Worm (Caenorhabditis elegans) whole organism, L4 larva: ENCODE data around the gene Y39A3B.8.

ENCODE experiments used
- D1046.2 ChIP-seq: fragments of 200-800 bp; sonication (Bioruptor generic); IDR thresholded peaks from 2 replicates; pipeline ENCODE4 v1.3.6; 2022; ENCODE audit warnings: missing genetic modification characterization, missing compliant biosample characterization
- F37D6.2 ChIP-seq: sonication (generic microtip); optimal IDR thresholded peaks from 2 replicates; lab custom pipeline; 2016; ENCODE audit warnings: mild to moderate bottlenecking, missing genetic modification characterization, missing compliant biosample characterization
- F49E8.2 ChIP-seq: sonication (generic microtip); optimal IDR thresholded peaks from 2 replicates; lab custom pipeline; 2016; ENCODE audit warnings: missing compliant biosample characterization, mild to moderate bottlenecking, missing genetic modification characterization, borderline replicate concordance
- T20F7.1 ChIP-seq: fragments of 200-800 bp; sonication (Bioruptor generic); optimal IDR thresholded peaks from 2 replicates; lab custom pipeline; 2018; ENCODE audit warnings: mild to moderate bottlenecking, missing genetic modification characterization, missing compliant biosample characterization
- Y105C5A.15 ChIP-seq: fragments of 200-800 bp; sonication (Bioruptor generic); IDR thresholded peaks from 2 replicates; pipeline ENCODE4 v1.3.6; 2022; ENCODE audit warnings: missing genetic modification characterization, missing compliant biosample characterization
- Y48G9A.11 ChIP-seq: fragments of 200-800 bp; sonication (Bioruptor generic); IDR thresholded peaks from 2 replicates; pipeline ENCODE4 v1.3.6; 2022; ENCODE audit warnings: missing genetic modification reagents, missing genetic modification characterization, missing compliant biosample characterization
- Y75B8A.6 ChIP-seq: fragments of 200-800 bp; sonication (Bioruptor generic); IDR thresholded peaks from 2 replicates; pipeline ENCODE4 v1.3.6; 2022; ENCODE audit warnings: missing genetic modification reagents, missing genetic modification characterization, missing compliant biosample characterization
- aha-1 ChIP-seq: fragments of 150-350 bp; peaks from one replicate; lab custom pipeline; 2014; ENCODE audit warnings: missing biosample characterization, missing genetic modification characterization
- ama-1 ChIP-seq: fragments of 150-350 bp; optimal IDR thresholded peaks from 2 replicates; lab custom pipeline; 2014; ENCODE audit warnings: inconsistent platforms, mixed read lengths
- ceh-28 ChIP-seq: fragments of 150-350 bp; optimal IDR thresholded peaks from 2 replicates; lab custom pipeline; 2014; ENCODE audit warnings: missing biosample characterization, missing genetic modification reagents, missing genetic modification characterization
- daf-16 ChIP-seq, 3 experiments: sonication (generic microtip); optimal IDR thresholded peaks; 2 replicates each; lab custom pipeline; 2016 to 2017; ENCODE audit warnings: missing genetic modification characterization in 3 of 3, missing genetic modification reagents in 3 of 3, mild to moderate bottlenecking in 2 of 3, missing compliant biosample characterization in 2 of 3, missing biosample characterization in 1 of 3, moderate library complexity in 1 of 3
- daf-19 ChIP-seq: fragments of 200-800 bp; sonication (Bioruptor generic); conservative IDR thresholded peaks from 2 replicates; pipeline ENCODE4 v1.3.6; 2022; ENCODE audit warnings: missing genetic modification characterization, missing compliant biosample characterization
- dpl-1 ChIP-seq: fragments of 150-350 bp; optimal IDR thresholded peaks from 2 replicates; lab custom pipeline; 2014; ENCODE audit warnings: missing biosample characterization, missing genetic modification reagents, missing genetic modification characterization
- dve-1 ChIP-seq: sonication (generic microtip); optimal IDR thresholded peaks from 2 replicates; lab custom pipeline; 2017; ENCODE audit warnings: antibody characterized with exemption, mild to moderate bottlenecking, missing genetic modification characterization, missing compliant biosample characterization; ENCODE audit not compliant: insufficient read depth
- hif-1 ChIP-seq, 2 experiments: sonication (generic microtip); optimal IDR thresholded peaks; 2 replicates each; lab custom pipeline; 2016 to 2017; ENCODE audit warnings: missing compliant biosample characterization in 2 of 2, missing genetic modification characterization in 2 of 2, missing genetic modification reagents in 2 of 2, missing genotype in 2 of 2, mild to moderate bottlenecking in 1 of 2
- hlh-11 ChIP-seq: fragments of 200-800 bp; sonication (Bioruptor generic); optimal IDR thresholded peaks from 2 replicates; lab custom pipeline; 2018; ENCODE audit warnings: mild to moderate bottlenecking, missing genetic modification characterization, missing compliant biosample characterization
- lin-1 ChIP-seq: fragments of 200-800 bp; sonication (Bioruptor generic); IDR thresholded peaks from 2 replicates; pipeline ENCODE4 v1.3.6; 2022; ENCODE audit warnings: missing genetic modification reagents, missing genetic modification characterization, missing compliant biosample characterization
- lin-38 ChIP-seq: fragments of 200-800 bp; sonication (Bioruptor generic); IDR thresholded peaks from 2 replicates; pipeline ENCODE4 v1.3.6; 2022; ENCODE audit warnings: missing genetic modification reagents, missing genetic modification characterization, missing compliant biosample characterization
- madf-5 ChIP-seq, 2 experiments: fragments of 200-800 bp; sonication (Bioruptor generic); IDR thresholded peaks; 2 replicates each; pipeline ENCODE4 v1.3.6; 2022; ENCODE audit warnings: missing compliant biosample characterization in 2 of 2, missing genetic modification characterization in 2 of 2
- mep-1 ChIP-seq: fragments of 150-350 bp; sonication (generic microtip); optimal IDR thresholded peaks from 3 replicates; lab custom pipeline; 2014; ENCODE audit warnings: missing biosample characterization, missing genetic modification characterization
- mes-2 ChIP-seq: sonication (generic microtip); optimal IDR thresholded peaks from 2 replicates; lab custom pipeline; 2016; ENCODE audit warnings: missing genotype, mild to moderate bottlenecking, missing genetic modification characterization, missing compliant biosample characterization; ENCODE audit not compliant: poor library complexity, severe bottlenecking
- nhr-102 ChIP-seq: sonication (generic microtip); optimal IDR thresholded peaks from 2 replicates; lab custom pipeline; 2016; ENCODE audit warnings: mild to moderate bottlenecking, missing genetic modification characterization, moderate library complexity, missing compliant biosample characterization
- nhr-111 ChIP-seq: fragments of 200-800 bp; sonication (Bioruptor generic); optimal IDR thresholded peaks from 2 replicates; lab custom pipeline; 2018; ENCODE audit warnings: mild to moderate bottlenecking, missing genetic modification characterization, missing compliant biosample characterization
- nhr-41 ChIP-seq: fragments of 200-800 bp; sonication (Bioruptor generic); IDR thresholded peaks from 2 replicates; pipeline ENCODE4 v1.3.6; 2022; ENCODE audit warnings: missing genetic modification reagents, missing genetic modification characterization, missing compliant biosample characterization
- nhr-42 ChIP-seq: fragments of 200-800 bp; sonication (Bioruptor generic); IDR thresholded peaks from 2 replicates; pipeline ENCODE4 v1.3.6; 2022; ENCODE audit warnings: missing genetic modification characterization, missing compliant biosample characterization
- nhr-76 ChIP-seq: fragments of 150-350 bp; optimal IDR thresholded peaks from 2 replicates; lab custom pipeline; 2014; ENCODE audit warnings: missing biosample characterization, missing genetic modification characterization
- pha-4 ChIP-seq, 2 experiments: fragments of 150-350 bp in 1 of 2; fragments of 200-800 bp in 1 of 2; sonication (Bioruptor generic) in 1 of 2; IDR thresholded peaks in 1 of 2; optimal IDR thresholded peaks in 1 of 2; 2 replicates each; pipeline versions ENCODE4 v1.3.6 to Lab custom; 2014 to 2022; ENCODE audit warnings: missing genetic modification characterization in 2 of 2, missing genetic modification reagents in 2 of 2, missing biosample characterization in 1 of 2, missing compliant biosample characterization in 1 of 2
- rbr-2 ChIP-seq: sonication (generic microtip); optimal IDR thresholded peaks from 2 replicates; lab custom pipeline; 2016; ENCODE audit warnings: missing genotype, missing genetic modification characterization, missing compliant biosample characterization
- sdz-12 ChIP-seq: fragments of 200-800 bp; sonication (Bioruptor generic); optimal IDR thresholded peaks from 2 replicates; lab custom pipeline; 2018; ENCODE audit warnings: mild to moderate bottlenecking, missing genetic modification characterization, missing compliant biosample characterization
- skn-1 ChIP-seq: fragments of 150-350 bp; optimal IDR thresholded peaks from 2 replicates; lab custom pipeline; 2014; ENCODE audit warnings: missing biosample characterization, missing genetic modification characterization
- snpc-1.2 ChIP-seq: fragments of 200-800 bp; sonication (Bioruptor generic); IDR thresholded peaks from 2 replicates; pipeline ENCODE4 v1.3.6; 2022; ENCODE audit warnings: missing genetic modification reagents, missing genetic modification characterization, missing compliant biosample characterization
- tag-97 ChIP-seq: fragments of 200-800 bp; sonication (Bioruptor generic); IDR thresholded peaks from 2 replicates; pipeline ENCODE4 v1.3.6; 2022; ENCODE audit warnings: missing genetic modification characterization, missing compliant biosample characterization
- tra-1 ChIP-seq: fragments of 200-800 bp; sonication (Bioruptor generic); IDR thresholded peaks from 2 replicates; pipeline ENCODE4 v1.3.6; 2022; ENCODE audit warnings: missing genetic modification reagents, missing genetic modification characterization, missing compliant biosample characterization
- unc-130 ChIP-seq: sonication (generic microtip); optimal IDR thresholded peaks from 2 replicates; lab custom pipeline; 2016; ENCODE audit warnings: missing genetic modification reagents, missing genetic modification characterization, missing compliant biosample characterization
- vab-7 ChIP-seq: fragments of 200-800 bp; sonication (Bioruptor generic); IDR thresholded peaks from 2 replicates; pipeline ENCODE4 v1.3.6; 2022; ENCODE audit warnings: missing genetic modification reagents, missing genetic modification characterization, missing compliant biosample characterization
- zag-1 ChIP-seq: fragments of 150-350 bp; optimal IDR thresholded peaks from 2 replicates; lab custom pipeline; 2014; ENCODE audit warnings: missing biosample characterization, missing genetic modification characterization
- zfp-3 ChIP-seq: fragments of 200-800 bp; sonication (Bioruptor generic); conservative IDR thresholded peaks from 2 replicates; pipeline ENCODE4 v1.3.6; 2022; ENCODE audit warnings: missing genetic modification reagents, missing genetic modification characterization, missing compliant biosample characterization

The Y39A3B.8 gene

ce11 chrIII:1950236-1950635 is 37.6 kb upstream of the Y39A3B.8 start, which contains the start of the genes polh-1 and rps-22 (continued):
- TF ChIP-seq F37D6.2 (tag; lab: Kevin White, UChicago), result no peak
- no peak for TF ChIP-seq ceh-28 (tag; lab: Kevin White, UChicago)
- TF ChIP-seq zag-1 (tag; lab: Kevin White, UChicago), result no peak

ce11 chrIII:1951388-1951787 is 36.4 kb upstream of the Y39A3B.8 start, which contains the start of gene F53A3.7:
TSS of gene F53A3.7 (plus strand) at chrIII:1951526.
- TF ChIP-seq aha-1 (tag; lab: Kevin White, UChicago), result peak; percentile 81
- peak; percentile 19 for TF ChIP-seq mep-1
- peak; percentile 6 for TF ChIP-seq mes-2 (tag; lab: Kevin White, UChicago)
- TF ChIP-seq daf-16 (GFP tag; optimal IDR thresholded peaks at IDR 0.05; lab: Kevin White, UChicago), result no peak
- TF ChIP-seq daf-16 (tag; optimal IDR thresholded peaks at IDR 0.05; lab: Kevin White, UChicago), result peak; percentile 38
- peak; percentile 63 for TF ChIP-seq sdz-12 (GFP tag; lab: Kevin White, UChicago)
- TF ChIP-seq vab-7 (GFP tag; lab: Robert Waterston, UW), result no peak
- TF ChIP-seq hlh-11 (tag; lab: Kevin White, UChicago), result no peak
- TF ChIP-seq hif-1 (tag; optimal IDR thresholded peaks at IDR 0.05; lab: Kevin White, UChicago), result no peak
- TF ChIP-seq nhr-76, result no peak
- no peak for TF ChIP-seq tag-97 (GFP tag; lab: Robert Waterston, UW)
- peak; percentile 64 for TF ChIP-seq ama-1 (lab: Kevin White, UChicago)
- TF ChIP-seq zfp-3 (GFP tag; lab: Robert Waterston, UW), result peak; percentile 45; the same call in 1 of the 2 replicates
- TF ChIP-seq snpc-1.2 (GFP tag; lab: Robert Waterston, UW), result peak; percentile 39; the same call in 1 of the 2 replicates
- peak; percentile 9 for TF ChIP-seq dve-1 (tag; lab: Kevin White, UChicago)
- TF ChIP-seq unc-130 (GFP tag; lab: Kevin White, UChicago), result peak; percentile 42
- peak; percentile 60 for TF ChIP-seq nhr-111
- peak; percentile 58 for TF ChIP-seq T20F7.1 (GFP tag; lab: Kevin White, UChicago)
- TF ChIP-seq tra-1, result peak; percentile 41; the same call in 1 of the 2 replicates
- TF ChIP-seq dpl-1 (GFP tag; lab: Kevin White, UChicago), result no peak
- TF ChIP-seq nhr-41 (GFP tag; lab: Robert Waterston, UW), result 0 out of 2 replicates have a peak, but pooled peaks have one; percentile 11
- TF ChIP-seq madf-5 (GFP tag; IDR thresholded peaks at IDR 0.05; lab: Robert Waterston, UW), result peak in 1 of 2 experiments; percentile 45; a peak in 1 of 4 replicates
- TF ChIP-seq daf-19 (GFP tag; lab: Robert Waterston, UW), result no peak
- TF ChIP-seq nhr-42, result 0 out of 2 replicates have a peak, but pooled peaks have one; percentile 60
- peak; percentile 9 for TF ChIP-seq rbr-2 (tag; lab: Kevin White, UChicago)
- no peak for TF ChIP-seq F37D6.2 (tag; lab: Kevin White, UChicago)
- TF ChIP-seq D1046.2 (GFP tag; lab: Robert Waterston, UW), result peak; percentile 61; the same call in 1 of the 2 replicates
- TF ChIP-seq pha-4 (GFP tag; IDR thresholded peaks at IDR 0.05; lab: Robert Waterston, UW), result 0 out of 2 replicates have a peak, but pooled peaks have one; percentile 49
- no peak for TF ChIP-seq pha-4 (tag; optimal IDR thresholded peaks at IDR 0.05; lab: Kevin White, UChicago)
- TF ChIP-seq lin-1 (GFP tag; lab: Robert Waterston, UW), result 0 out of 2 replicates have a peak, but pooled peaks have one; percentile 7
- TF ChIP-seq Y75B8A.6, result no peak
- TF ChIP-seq F49E8.2, result peak; percentile 30
- TF ChIP-seq Y105C5A.15, result peak; percentile 67; the same call in 1 of the 2 replicates
- TF ChIP-seq skn-1, result no peak
- peak; percentile 67 for TF ChIP-seq lin-38 (GFP tag; lab: Robert Waterston, UW)
- peak; percentile 25 for TF ChIP-seq nhr-102 (tag; lab: Kevin White, UChicago)
- peak; percentile 74 for TF ChIP-seq Y48G9A.11
